Fruit fly (Drosophila melanogaster) whole organism, wandering third instar larva: Measurements from ENCODE around the gene Obp19a.

Source experiments
- Abd-B ChIP-seq: fragments of >200 bp; optimal IDR thresholded peaks from 2 replicates; lab custom pipeline; 2017; ENCODE audit warnings: missing biosample characterization, missing genetic modification characterization
- CG32264 ChIP-seq: fragments of 200-800 bp; sonication (Bioruptor generic); optimal IDR thresholded peaks from 2 replicates; lab custom pipeline; 2016; ENCODE audit warnings: missing biosample characterization, missing genetic modification characterization
- CG9705 ChIP-seq: fragments of 200-800 bp; sonication (Bioruptor generic); optimal IDR thresholded peaks from 2 replicates; lab custom pipeline; 2018; ENCODE audit warnings: missing biosample characterization, mild to moderate bottlenecking, missing genetic modification characterization
- Dfd ChIP-seq: fragments of >200 bp; optimal IDR thresholded peaks from 2 replicates; lab custom pipeline; 2017; ENCODE audit warnings: missing biosample characterization, missing genetic modification characterization
- Dif ChIP-seq: fragments of 200-275, 200-300 bp; sonication (Bioruptor generic); optimal IDR thresholded peaks from 2 replicates; lab custom pipeline; 2018; ENCODE audit warnings: missing biosample characterization, missing genetic modification characterization; ENCODE audit not compliant: partially characterized antibody
- GATAd ChIP-seq: sonication (Bioruptor generic); optimal IDR thresholded peaks from 2 replicates; lab custom pipeline; 2016; ENCODE audit warnings: missing biosample characterization, missing genetic modification characterization
- HLH106 ChIP-seq: fragments of 200-800 bp; optimal IDR thresholded peaks from 3 replicates; lab custom pipeline; 2019; ENCODE audit warnings: missing biosample characterization, mild to moderate bottlenecking, missing genetic modification characterization, moderate library complexity
- Hr78 ChIP-seq: fragments of >200 bp; optimal IDR thresholded peaks from 2 replicates; lab custom pipeline; 2017; ENCODE audit warnings: missing biosample characterization, missing genetic modification characterization
- Hr83 ChIP-seq: fragments of 200-300 bp; sonication (Bioruptor generic); optimal IDR thresholded peaks from 2 replicates; lab custom pipeline; 2016; ENCODE audit warnings: missing biosample characterization, mild to moderate bottlenecking, missing genetic modification characterization, moderate library complexity; ENCODE audit not compliant: poor library complexity, severe bottlenecking
- Jra ChIP-seq: sonication (Bioruptor generic); optimal IDR thresholded peaks from 2 replicates; lab custom pipeline; 2016; ENCODE audit warnings: missing biosample characterization, missing genetic modification characterization
- Mio ChIP-seq: sonication (Bioruptor generic); optimal IDR thresholded peaks from 2 replicates; lab custom pipeline; 2016; ENCODE audit warnings: missing biosample characterization, missing genetic modification characterization
- Myc ChIP-seq: fragments of >200 bp; optimal IDR thresholded peaks from 2 replicates; lab custom pipeline; 2017
- N ChIP-seq: fragments of >200 bp; optimal IDR thresholded peaks from 2 replicates; lab custom pipeline; 2018; ENCODE audit warnings: missing biosample characterization, missing external identifiers, missing genetic modification characterization
- OdsH ChIP-seq: fragments of 200-800 bp; sonication (Bioruptor generic); optimal IDR thresholded peaks from 2 replicates; lab custom pipeline; 2016; ENCODE audit warnings: missing biosample characterization, mild to moderate bottlenecking, missing genetic modification characterization
- Rel ChIP-seq, 2 experiments: fragments of 200-800 bp; sonication (Bioruptor generic) in 1 of 2; optimal IDR thresholded peaks; 2 replicates in 1 of 2; 3 replicates in 1 of 2; lab custom pipeline; 2016 to 2019; ENCODE audit warnings: mild to moderate bottlenecking in 2 of 2, missing biosample characterization in 2 of 2, missing genetic modification characterization in 2 of 2, moderate library complexity in 1 of 2
- Sp1 ChIP-seq: fragments of 200-800 bp; sonication (Bioruptor generic); optimal IDR thresholded peaks from 3 replicates; lab custom pipeline; 2019; ENCODE audit warnings: missing biosample characterization, mild to moderate bottlenecking, missing genetic modification characterization, moderate library complexity
- brk ChIP-seq: fragments of 200-800 bp; sonication (Bioruptor generic); optimal IDR thresholded peaks from 2 replicates; lab custom pipeline; 2016; ENCODE audit warnings: missing biosample characterization, mild to moderate bottlenecking, missing genetic modification characterization
- dl ChIP-seq, 2 experiments: fragments of 175-275, 200-275 bp in 1 of 2; fragments of 200-275 bp in 1 of 2; sonication (Bioruptor generic); optimal IDR thresholded peaks; lab custom pipeline; 2018; ENCODE audit warnings: mild to moderate bottlenecking in 2 of 2, missing biosample characterization in 2 of 2, missing genetic modification characterization in 2 of 2, moderate library complexity in 2 of 2; ENCODE audit not compliant: partially characterized antibody in 2 of 2, insufficient read depth in 1 of 2
- dmrt93B ChIP-seq: fragments of 200-800 bp; sonication (Bioruptor generic); optimal IDR thresholded peaks from 2 replicates; lab custom pipeline; 2018; ENCODE audit warnings: missing biosample characterization, mild to moderate bottlenecking, missing genetic modification characterization
- dsf ChIP-seq: sonication (Bioruptor generic); optimal IDR thresholded peaks from 2 replicates; lab custom pipeline; 2016; ENCODE audit warnings: missing biosample characterization, missing genetic modification characterization, borderline replicate concordance
- ey ChIP-seq: fragments of 200-800 bp; sonication (Bioruptor generic); optimal IDR thresholded peaks from 2 replicates; lab custom pipeline; 2016; ENCODE audit warnings: missing biosample characterization, missing genetic modification characterization
- foxo ChIP-seq, 2 experiments: fragments of 200-800 bp; sonication (Bioruptor generic); optimal IDR thresholded peaks; 2 replicates in 1 of 2; 3 replicates in 1 of 2; lab custom pipeline; 2016 to 2017; ENCODE audit warnings: missing biosample characterization in 2 of 2, missing genetic modification characterization in 2 of 2
- fru ChIP-seq: fragments of 200-800 bp; sonication (Bioruptor generic); optimal IDR thresholded peaks from 3 replicates; lab custom pipeline; 2016; ENCODE audit warnings: missing biosample characterization, mild to moderate bottlenecking, missing genetic modification characterization
- h ChIP-seq: fragments of 200-800 bp; sonication (Bioruptor generic); optimal IDR thresholded peaks from 3 replicates; lab custom pipeline; 2016; ENCODE audit warnings: missing biosample characterization, mild to moderate bottlenecking, missing genetic modification characterization
- jim ChIP-seq: fragments of 175-275, 200-325 bp; sonication (Bioruptor generic); optimal IDR thresholded peaks from 2 replicates; lab custom pipeline; 2016; ENCODE audit warnings: missing biosample characterization, mild to moderate bottlenecking, missing genetic modification characterization
- lola ChIP-seq: fragments of >200 bp; optimal IDR thresholded peaks from 2 replicates; lab custom pipeline; 2017; ENCODE audit warnings: missing biosample characterization, missing genetic modification characterization
- pan ChIP-seq: fragments of >200 bp; optimal IDR thresholded peaks from 2 replicates; lab custom pipeline; 2017
- psq ChIP-seq: fragments of 200-800 bp; sonication (Bioruptor generic); optimal IDR thresholded peaks from 3 replicates; lab custom pipeline; 2017; ENCODE audit warnings: missing biosample characterization, mild to moderate bottlenecking, missing genetic modification characterization, moderate library complexity
- rgr ChIP-seq: fragments of 200-800 bp; sonication (Bioruptor generic); optimal IDR thresholded peaks from 3 replicates; lab custom pipeline; 2016; ENCODE audit warnings: missing biosample characterization, mild to moderate bottlenecking, missing genetic modification characterization
- sage ChIP-seq: fragments of 200-800 bp; sonication (Bioruptor generic); optimal IDR thresholded peaks from 2 replicates; lab custom pipeline; 2016; ENCODE audit warnings: missing biosample characterization, mild to moderate bottlenecking, missing genetic modification characterization
- sv ChIP-seq: fragments of 200-800 bp; sonication (Bioruptor generic); optimal IDR thresholded peaks from 3 replicates; lab custom pipeline; 2016; ENCODE audit warnings: missing biosample characterization, missing genetic modification characterization
- tai ChIP-seq: sonication (Bioruptor generic); optimal IDR thresholded peaks from 2 replicates; lab custom pipeline; 2016; ENCODE audit warnings: missing biosample characterization, missing genetic modification characterization
- usp ChIP-seq: fragments of >200 bp; optimal IDR thresholded peaks from 2 replicates; lab custom pipeline; 2017; ENCODE audit warnings: missing biosample characterization, missing genetic modification characterization
- woc ChIP-seq: sonication (Bioruptor generic); optimal IDR thresholded peaks from 2 replicates; lab custom pipeline; 2016; ENCODE audit warnings: missing biosample characterization, mild to moderate bottlenecking, missing genetic modification characterization

The Obp19a gene

DNA sequence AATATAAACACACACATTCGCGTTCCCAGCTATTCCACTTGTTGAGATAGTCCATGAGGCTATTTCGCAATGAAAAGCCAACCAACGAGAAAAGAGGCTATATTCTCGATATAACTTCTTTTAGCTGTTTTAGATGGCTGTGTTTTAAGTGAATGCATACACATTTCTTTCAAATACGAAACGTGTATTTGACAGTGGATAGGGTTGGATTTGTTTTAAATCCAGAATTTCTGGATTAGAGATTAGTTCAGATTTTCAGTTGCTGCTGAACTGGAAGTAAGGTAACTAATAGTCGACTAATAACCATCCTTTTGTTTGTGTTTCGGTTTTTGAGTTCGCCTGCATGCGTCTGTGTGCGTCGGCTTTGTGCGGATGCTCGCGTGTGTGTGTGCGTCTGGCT is 7.6 kb downstream of the Obp19a start:
- TF ChIP-seq HLH106 (tag; lab: Kevin White, UChicago), result no peak
- no peak for TF ChIP-seq dl (GFP tag; optimal IDR thresholded peaks at IDR 0.05; lab: Kevin White, UChicago; ENCODE audit: insufficient read depth in 1 of 2, partially characterized antibody in 2 of 2)
- TF ChIP-seq Dif (GFP tag; lab: Kevin White, UChicago), result no peak
- no peak for TF ChIP-seq brk
- no peak for TF ChIP-seq Hr78 (GFP tag; lab: Kevin White, UChicago)
- no peak for TF ChIP-seq pan (lab: Kevin White, UChicago)
- no peak for TF ChIP-seq Hr83
- no peak for TF ChIP-seq Mio
- no peak for TF ChIP-seq Jra (GFP tag; lab: Kevin White, UChicago)
- TF ChIP-seq tai (GFP tag; lab: Kevin White, UChicago), result no peak
- no peak for TF ChIP-seq Dfd (GFP tag; lab: Kevin White, UChicago)
- no peak for TF ChIP-seq ey (GFP tag; lab: Kevin White, UChicago)
- TF ChIP-seq dsf (GFP tag; lab: Kevin White, UChicago), result no peak
- TF ChIP-seq fru (GFP tag; lab: Kevin White, UChicago), result no peak
- TF ChIP-seq sage, result no peak
- no peak for TF ChIP-seq usp (GFP tag; lab: Kevin White, UChicago)
- TF ChIP-seq lola, result no peak
- no peak for TF ChIP-seq sv
- TF ChIP-seq OdsH, result no peak
- no peak for TF ChIP-seq foxo (GFP tag; optimal IDR thresholded peaks at IDR 0.05; lab: Kevin White, UChicago)
- TF ChIP-seq, all 38 proteins: peak for 0

- TF ChIP-seq jim (GFP tag; lab: Kevin White, UChicago) (no peak), rgr (GFP tag; lab: Kevin White, UChicago) (peak; percentile 40), psq (peak; percentile 12), GATAd (GFP tag; lab: Kevin White, UChicago) (no peak), h (GFP tag; lab: Kevin White, UChicago) (peak; percentile 47), usp (GFP tag; lab: Kevin White, UChicago) (no peak), ey (GFP tag; lab: Kevin White, UChicago) (peak; percentile 40), Abd-B (no peak), foxo (GFP tag; optimal IDR thresholded peaks at IDR 0.05; lab: Kevin White, UChicago) (peak in 1 of 2 experiments; percentile 36), Jra (GFP tag; lab: Kevin White, UChicago) (no peak), tai (GFP tag; lab: Kevin White, UChicago) (no peak), N (no peak), dl (GFP tag; optimal IDR thresholded peaks at IDR 0.05; lab: Kevin White, UChicago; ENCODE audit: insufficient read depth in 1 of 2, partially characterized antibody in 2 of 2) (no peak)
Measured at dm6 chrX:20423747-20424165, 8.2 kb downstream of the Obp19a start, which contains the start of the genes Pp4-19C and cactin. TSS of gene Pp4-19C (minus strand) at chrX:20424002. TSS of gene cactin (plus strand) at chrX:20424069.

DNA sequence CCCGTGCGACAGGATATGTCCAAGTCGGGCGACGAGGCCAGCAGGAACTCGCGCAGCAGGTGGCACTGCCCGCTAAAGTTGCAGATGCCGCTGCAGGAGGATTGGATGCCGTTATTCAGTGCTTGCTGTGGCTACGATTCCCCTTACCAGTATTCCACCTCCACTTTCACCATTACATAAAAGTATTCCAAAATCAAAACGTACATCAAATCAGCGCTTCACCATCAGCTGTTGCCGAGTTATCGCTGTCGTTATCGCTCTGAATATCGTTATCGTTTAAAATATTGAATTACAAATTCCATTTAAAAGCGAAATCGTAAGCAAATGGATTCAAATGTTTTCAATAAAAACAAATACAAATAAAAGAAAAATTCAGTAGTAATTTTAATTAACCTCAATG is 11.3 kb downstream of the Obp19a start, which contains the start of gene CG15456:
TSS of gene CG15456 (minus strand) at position 225 of the 400 bp plus-strand sequence.
- TF ChIP-seq Hr78 (GFP tag; lab: Kevin White, UChicago), result no peak
- TF ChIP-seq rgr (GFP tag; lab: Kevin White, UChicago), result peak; percentile 49
- no peak for TF ChIP-seq fru (GFP tag; lab: Kevin White, UChicago)

dm6 chrX:20429482-20430204 is 14.1 kb downstream of the Obp19a start, which contains the start of the genes CG11710 and mal:
TSS of gene CG11710 (minus strand) at chrX:20429673.
TSS of gene mal (plus strand) at chrX:20429675.
- peak; percentile 80 for TF ChIP-seq Sp1 (GFP tag; lab: Kevin White, UChicago)
- peak; percentile 89 for TF ChIP-seq CG9705
- TF ChIP-seq psq, result peak; percentile 65
- TF ChIP-seq Dif (GFP tag; lab: Kevin White, UChicago), result no peak
- TF ChIP-seq foxo (GFP tag; optimal IDR thresholded peaks at IDR 0.05; lab: Kevin White, UChicago), result peak; percentile 29 to 86
- TF ChIP-seq woc (GFP tag; lab: Kevin White, UChicago), result peak; percentile 97
- no peak for TF ChIP-seq Myc (lab: Kevin White, UChicago)
- TF ChIP-seq h (GFP tag; lab: Kevin White, UChicago), result peak; percentile 91
- no peak for TF ChIP-seq brk
- peak; percentile 44 for TF ChIP-seq Jra (GFP tag; lab: Kevin White, UChicago)
- peak; percentile 87 for TF ChIP-seq fru (GFP tag; lab: Kevin White, UChicago)
- peak; percentile 20 for TF ChIP-seq sv
- peak; percentile 76 for TF ChIP-seq CG32264
- peak; percentile 83 for TF ChIP-seq rgr (GFP tag; lab: Kevin White, UChicago)
- peak; percentile 70 for TF ChIP-seq OdsH
- TF ChIP-seq dmrt93B, result peak; percentile 84
- TF ChIP-seq HLH106 (tag; lab: Kevin White, UChicago), result peak; percentile 91
- TF ChIP-seq usp (GFP tag; lab: Kevin White, UChicago), result no peak
- TF ChIP-seq ey (GFP tag; lab: Kevin White, UChicago), result peak; percentile 82
- no peak for TF ChIP-seq Dfd (GFP tag; lab: Kevin White, UChicago)
- no peak for TF ChIP-seq Rel (GFP tag; optimal IDR thresholded peaks at IDR 0.05; lab: Kevin White, UChicago)
- TF ChIP-seq Rel (tag; optimal IDR thresholded peaks at IDR 0.05; lab: Kevin White, UChicago), result peak; percentile 63
- TF ChIP-seq, all 38 proteins: peak for 16
